Fruit fly (Drosophila melanogaster) whole organism, embryonic: ENCODE measurements around the gene CG9673.

Experiments used
- Atf-2 ChIP-seq: fragments of 200-800 bp; sonication (Bioruptor generic); optimal IDR thresholded peaks from 2 replicates; lab custom pipeline; 2016; ENCODE audit warnings: missing biosample characterization, missing genetic modification characterization
- CG11456 ChIP-seq: fragments of 200-800 bp; sonication (Bioruptor generic); IDR thresholded peaks from 3 replicates; pipeline ENCODE4 v1.3.6; 2022; ENCODE audit warnings: missing biosample characterization, missing genetic modification characterization
- CG11695 ChIP-seq: fragments of 200-800 bp; sonication (Bioruptor generic); IDR thresholded peaks from 3 replicates; pipeline ENCODE4 v1.3.6; 2022; ENCODE audit warnings: missing biosample characterization, missing genetic modification characterization
- CG14710 ChIP-seq: fragments of 200-800 bp; sonication (Bioruptor generic); optimal IDR thresholded peaks from 3 replicates; lab custom pipeline; 2019; ENCODE audit warnings: missing biosample characterization, mild to moderate bottlenecking, missing genetic modification characterization, moderate library complexity
- CG14965 ChIP-seq: fragments of 200-800 bp; sonication (Bioruptor generic); optimal IDR thresholded peaks from 2 replicates; lab custom pipeline; 2016; ENCODE audit warnings: missing biosample characterization, missing genetic modification characterization, borderline replicate concordance
- CG1602 ChIP-seq: fragments of 200-800 bp; sonication (Bioruptor generic); optimal IDR thresholded peaks from 3 replicates; lab custom pipeline; 2016; ENCODE audit warnings: missing biosample characterization, missing genetic modification characterization
- CG17912 ChIP-seq: fragments of 200-800 bp; sonication (Bioruptor generic); optimal IDR thresholded peaks from 2 replicates; lab custom pipeline; 2018; ENCODE audit warnings: missing biosample characterization, mild to moderate bottlenecking, missing genetic modification characterization
- CG2129 ChIP-seq: fragments of 200-800 bp; sonication (Bioruptor generic); IDR thresholded peaks from 2 replicates; pipeline ENCODE4 v1.3.6; 2022; ENCODE audit warnings: missing biosample characterization, missing genetic modification characterization; ENCODE audit not compliant: partially characterized antibody
- CG2199 ChIP-seq: fragments of 200-800 bp; sonication (Bioruptor generic); IDR thresholded peaks from 3 replicates; pipeline ENCODE4 v1.3.6; 2022; ENCODE audit warnings: missing biosample characterization, missing genetic modification characterization
- CG3065 ChIP-seq: fragments of 200-800 bp; sonication (Bioruptor generic); optimal IDR thresholded peaks from 2 replicates; lab custom pipeline; 2016; ENCODE audit warnings: missing biosample characterization, missing genetic modification characterization
- CG31365 ChIP-seq: fragments of 200-800 bp; sonication (Bioruptor generic); optimal IDR thresholded peaks from 2 replicates; lab custom pipeline; 2018; ENCODE audit warnings: missing biosample characterization, mild to moderate bottlenecking, missing genetic modification characterization
- CG3163 ChIP-seq: fragments of 200-800 bp; sonication (Bioruptor generic); optimal IDR thresholded peaks from 3 replicates; lab custom pipeline; 2016; ENCODE audit warnings: missing biosample characterization, missing genetic modification characterization
- CG43689 ChIP-seq: fragments of 200-800 bp; sonication (Bioruptor generic); IDR thresholded peaks from 2 replicates; pipeline ENCODE4 v1.3.6; 2022; ENCODE audit warnings: missing biosample characterization, missing genetic modification characterization
- CG4404 ChIP-seq: fragments of 200-800 bp; sonication (Bioruptor generic); IDR thresholded peaks from 2 replicates; pipeline ENCODE4 v1.3.6; 2022; ENCODE audit warnings: missing biosample characterization, missing genetic modification characterization
- CG6175 ChIP-seq: fragments of 200-800 bp; sonication (Bioruptor generic); IDR thresholded peaks from 3 replicates; pipeline ENCODE4 v1.3.6; 2022; ENCODE audit warnings: missing biosample characterization, missing genetic modification characterization
- CG7271 ChIP-seq: fragments of 200-800 bp; sonication (Bioruptor generic); optimal IDR thresholded peaks from 2 replicates; lab custom pipeline; 2018; ENCODE audit warnings: missing biosample characterization, mild to moderate bottlenecking, missing genetic modification characterization, moderate library complexity
- CG8290 ChIP-seq, 3 experiments: fragments of 200-800 bp; sonication (Bioruptor generic); optimal IDR thresholded peaks; 2 replicates each; lab custom pipeline; 2016 to 2019; ENCODE audit warnings: missing biosample characterization in 3 of 3, missing genetic modification characterization in 3 of 3, mild to moderate bottlenecking in 2 of 3, moderate library complexity in 1 of 3
- CG8388 ChIP-seq: fragments of 200-800 bp; sonication (Bioruptor generic); optimal IDR thresholded peaks from 2 replicates; lab custom pipeline; 2019; ENCODE audit warnings: missing biosample characterization, mild to moderate bottlenecking, missing genetic modification characterization, moderate library complexity
- CG8765 ChIP-seq: fragments of 200-800 bp; sonication (Bioruptor generic); IDR thresholded peaks from 2 replicates; pipeline ENCODE4 v1.3.6; 2022; ENCODE audit warnings: missing biosample characterization, missing genetic modification characterization
- CG8924 ChIP-seq: fragments of 200-800 bp; optimal IDR thresholded peaks from 3 replicates; lab custom pipeline; 2019; ENCODE audit warnings: missing biosample characterization, mild to moderate bottlenecking, missing genetic modification characterization, moderate library complexity
- CG9215 ChIP-seq: fragments of 200-800 bp; sonication (Bioruptor generic); IDR thresholded peaks from 2 replicates; pipeline ENCODE4 v1.3.6; 2022; ENCODE audit warnings: missing biosample characterization, missing genetic modification characterization
- CrebB ChIP-seq: fragments of 200-800 bp; sonication (Bioruptor generic); optimal IDR thresholded peaks from 3 replicates; lab custom pipeline; 2018; ENCODE audit warnings: missing biosample characterization, mild to moderate bottlenecking, missing genetic modification characterization
- Doc3 ChIP-seq: fragments of 200-800 bp; sonication (Bioruptor generic); IDR thresholded peaks from 3 replicates; pipeline ENCODE4 v1.3.6; 2022; ENCODE audit warnings: missing biosample characterization, missing genetic modification characterization; ENCODE audit not compliant: partially characterized antibody
- Elba2 ChIP-seq: fragments of 200-800 bp; sonication (Bioruptor generic); optimal IDR thresholded peaks from 3 replicates; lab custom pipeline; 2016; ENCODE audit warnings: missing biosample characterization, missing genetic modification characterization
- Hsf ChIP-seq: fragments of 200-800 bp; sonication (Bioruptor generic); optimal IDR thresholded peaks from 3 replicates; lab custom pipeline; 2016; ENCODE audit warnings: missing biosample characterization, missing genetic modification characterization
- Lim3 ChIP-seq: fragments of 200-800 bp; sonication (Bioruptor generic); IDR thresholded peaks from 2 replicates; pipeline ENCODE4 v1.3.6; 2022; ENCODE audit warnings: missing biosample characterization, missing genetic modification characterization
- Med ChIP-seq: fragments of 200-800 bp; sonication (Bioruptor generic); peaks from one replicate; lab custom pipeline; 2016; ENCODE audit warnings: missing biosample characterization, missing genetic modification characterization, mild to moderate bottlenecking, inconsistent platforms, moderate library complexity
- Rfx ChIP-seq: fragments of 200-800 bp; sonication (Bioruptor generic); IDR thresholded peaks from 2 replicates; pipeline ENCODE4 v1.3.6; 2022; ENCODE audit warnings: missing biosample characterization, missing genetic modification characterization
- Sin3A ChIP-seq: fragments of >200 bp; optimal IDR thresholded peaks from 2 replicates; lab custom pipeline; 2018
- Six4 ChIP-seq: fragments of 200-800 bp; sonication (Bioruptor generic); optimal IDR thresholded peaks from 2 replicates; lab custom pipeline; 2016; ENCODE audit warnings: missing biosample characterization, missing genetic modification characterization
- Ssrp ChIP-seq: fragments of 200-800 bp; sonication (Bioruptor generic); optimal IDR thresholded peaks from 2 replicates; lab custom pipeline; 2018; ENCODE audit warnings: missing biosample characterization, mild to moderate bottlenecking, missing genetic modification characterization, moderate library complexity
- abd-A ChIP-seq: fragments of 200-800 bp; sonication (Bioruptor generic); optimal IDR thresholded peaks from 3 replicates; lab custom pipeline; 2019; ENCODE audit warnings: missing biosample characterization, mild to moderate bottlenecking, missing genetic modification characterization, moderate library complexity
- al ChIP-seq: fragments of 200-800 bp; sonication (Bioruptor generic); IDR thresholded peaks from 2 replicates; pipeline ENCODE4 v1.3.6; 2022; ENCODE audit warnings: missing biosample characterization, missing genetic modification characterization
- bowl ChIP-seq: fragments of 200-800 bp; sonication (Bioruptor generic); IDR thresholded peaks from 2 replicates; pipeline ENCODE4 v1.3.6; 2022; ENCODE audit warnings: missing biosample characterization, missing genetic modification characterization
- croc ChIP-seq: fragments of 200-800 bp; sonication (Bioruptor generic); conservative IDR thresholded peaks from 3 replicates; pipeline ENCODE4 v1.3.6; 2022; ENCODE audit warnings: missing biosample characterization, missing genetic modification characterization
- crol ChIP-seq: fragments of 200-800 bp; sonication (Bioruptor generic); IDR thresholded peaks from 2 replicates; pipeline ENCODE4 v1.3.6; 2022; ENCODE audit warnings: missing biosample characterization, missing genetic modification characterization
- dati ChIP-seq: fragments of 200-800 bp; sonication (Bioruptor generic); IDR thresholded peaks from 2 replicates; pipeline ENCODE4 v1.3.6; 2022; ENCODE audit warnings: missing biosample characterization, missing genetic modification characterization
- ems ChIP-seq: fragments of 200-800 bp; sonication (Bioruptor generic); optimal IDR thresholded peaks from 3 replicates; lab custom pipeline; 2016; ENCODE audit warnings: missing biosample characterization, missing genetic modification characterization
- gfzf ChIP-seq: fragments of 200-800 bp; sonication (Bioruptor generic); optimal IDR thresholded peaks from 2 replicates; lab custom pipeline; 2016; ENCODE audit warnings: missing biosample characterization, mild to moderate bottlenecking, missing genetic modification characterization, moderate library complexity
- grau ChIP-seq: fragments of 200-800 bp; optimal IDR thresholded peaks from 3 replicates; lab custom pipeline; 2019; ENCODE audit warnings: missing biosample characterization, mild to moderate bottlenecking, missing genetic modification characterization, moderate library complexity
- knrl ChIP-seq: fragments of 200-800 bp; sonication (Bioruptor generic); IDR thresholded peaks from 3 replicates; pipeline ENCODE4 v1.3.6; 2022; ENCODE audit warnings: missing biosample characterization, missing genetic modification characterization; ENCODE audit not compliant: partially characterized antibody
- maf-S ChIP-seq: fragments of 200-800 bp; sonication (Bioruptor generic); optimal IDR thresholded peaks from 2 replicates; lab custom pipeline; 2016; ENCODE audit warnings: missing biosample characterization, missing genetic modification characterization
- nerfin-1 ChIP-seq: fragments of 200-800 bp; sonication (Bioruptor generic); optimal IDR thresholded peaks from 3 replicates; lab custom pipeline; 2019; ENCODE audit warnings: missing biosample characterization, mild to moderate bottlenecking, missing genetic modification characterization, moderate library complexity
- pfk ChIP-seq: fragments of 200-800 bp; sonication (Bioruptor generic); optimal IDR thresholded peaks from 2 replicates; lab custom pipeline; 2018; ENCODE audit warnings: missing biosample characterization, mild to moderate bottlenecking, missing genetic modification characterization, moderate library complexity
- sens ChIP-seq: fragments of 200-800 bp; sonication (Bioruptor generic); peaks from one replicate; lab custom pipeline; 2016; ENCODE audit warnings: missing biosample characterization, missing genetic modification characterization
- stc ChIP-seq: fragments of 200-800 bp; sonication (Bioruptor generic); IDR thresholded peaks from 2 replicates; pipeline ENCODE4 v1.3.6; 2022; ENCODE audit warnings: missing biosample characterization, missing genetic modification characterization
- tll ChIP-seq, 2 experiments: fragments of 200-800 bp in 1 of 2; fragments of >200 bp in 1 of 2; sonication (Bioruptor generic) in 1 of 2; optimal IDR thresholded peaks; 2 replicates each; lab custom pipeline; 2017 to 2019; ENCODE audit warnings: missing biosample characterization in 2 of 2, missing genetic modification characterization in 2 of 2, mild to moderate bottlenecking in 1 of 2, moderate library complexity in 1 of 2
- ttk ChIP-seq: fragments of 200-800 bp; sonication (Bioruptor generic); IDR thresholded peaks from 2 replicates; pipeline ENCODE4 v2.1.2; 2022; ENCODE audit warnings: missing biosample characterization, missing genetic modification characterization
- z ChIP-seq: fragments of 200-800 bp; sonication (Bioruptor generic); IDR thresholded peaks from 3 replicates; pipeline ENCODE4 v1.3.6; 2022; ENCODE audit warnings: missing biosample characterization, missing genetic modification characterization

CG9673 gene

DNA sequence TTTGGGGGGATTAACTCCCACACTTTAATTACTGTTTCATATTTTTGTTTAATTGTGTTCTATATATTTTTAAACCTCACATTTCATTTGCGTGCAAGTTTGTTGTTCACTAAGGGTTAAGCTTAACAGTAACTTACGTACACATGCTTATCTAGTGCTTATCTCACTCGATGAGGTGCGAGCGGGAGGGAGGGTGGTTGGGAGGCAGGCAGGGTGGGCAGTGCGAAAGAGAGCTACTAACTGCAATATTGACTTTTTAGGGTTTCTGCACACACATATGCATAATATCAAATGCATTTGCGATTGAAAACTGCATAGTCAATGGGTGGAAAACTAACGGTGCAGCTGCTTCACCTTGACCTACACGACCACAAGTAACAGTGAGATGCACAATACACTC, 9.2 kb downstream of the CG9673 start (continued):
- no peak for TF ChIP-seq abd-A (tag; lab: Kevin White, UChicago)
- no peak for TF ChIP-seq ttk (GFP tag; lab: Robert Waterston, UW)
- no peak for TF ChIP-seq Med

dm6 chrX:16693805-16694387, 9.8 kb downstream of the CG9673 start:
- TF ChIP-seq crol (GFP tag; lab: Robert Waterston, UW) (peak; percentile 80), Doc3 (GFP tag; lab: Robert Waterston, UW) (no peak), bowl (GFP tag; lab: Robert Waterston, UW) (no peak), CG9215 (GFP tag; lab: Robert Waterston, UW) (no peak), CG8388 (no peak), Atf-2 (GFP tag; lab: Kevin White, UChicago) (no peak), CG3163 (GFP tag; lab: Kevin White, UChicago) (no peak), CG8765 (GFP tag; lab: Robert Waterston, UW) (no peak), sens (GFP tag; lab: Kevin White, UChicago) (peak; percentile 43), CG2129 (GFP tag; lab: Robert Waterston, UW) (no peak), ems (GFP tag; lab: Kevin White, UChicago) (no peak), CG2199 (GFP tag; lab: Robert Waterston, UW) (peak; percentile 52; the same call in 1 of the 3 replicates), Hsf (GFP tag; lab: Kevin White, UChicago) (no peak), stc (GFP tag; lab: Robert Waterston, UW) (no peak), Rfx (GFP tag; lab: Robert Waterston, UW) (no peak), tll (GFP tag; optimal IDR thresholded peaks at IDR 0.05; lab: Kevin White, UChicago) (no peak), CG11456 (0 out of 3 replicates have a peak, but pooled peaks have one; percentile 56), CG7271 (tag; lab: Kevin White, UChicago) (no peak), Sin3A (lab: Kevin White, UChicago) (no peak), Ssrp (tag; lab: Kevin White, UChicago) (no peak), CG14965 (GFP tag; lab: Kevin White, UChicago) (no peak), CG8924 (tag; lab: Kevin White, UChicago) (no peak), CG1602 (GFP tag; lab: Kevin White, UChicago) (no peak), CG3065 (GFP tag; lab: Kevin White, UChicago) (peak; percentile 19), z (GFP tag; lab: Robert Waterston, UW) (no peak), CrebB (no peak), CG31365 (peak; percentile 2), CG6175 (GFP tag; lab: Robert Waterston, UW) (no peak), gfzf (no peak), pfk (GFP tag; lab: Kevin White, UChicago) (no peak), CG11695 (GFP tag; lab: Robert Waterston, UW) (no peak), Med (peak; percentile 56), nerfin-1 (tag; lab: Kevin White, UChicago) (no peak), croc (GFP tag; lab: Robert Waterston, UW) (no peak), grau (tag; lab: Kevin White, UChicago) (no peak), dati (GFP tag; lab: Robert Waterston, UW) (no peak), CG4404 (peak; percentile 10; the same call in 1 of the 2 replicates), CG14710 (tag; lab: Kevin White, UChicago) (no peak), Six4 (GFP tag; lab: Kevin White, UChicago) (no peak), CG8290 (GFP tag; optimal IDR thresholded peaks at IDR 0.05; lab: Kevin White, UChicago) (no peak), CG8290 (tag; optimal IDR thresholded peaks at IDR 0.05; lab: Kevin White, UChicago) (no peak), Lim3 (GFP tag; lab: Robert Waterston, UW) (no peak), CG17912 (GFP tag; lab: Kevin White, UChicago) (no peak), knrl (GFP tag; lab: Robert Waterston, UW) (no peak), al (GFP tag; lab: Robert Waterston, UW) (no peak), maf-S (GFP tag; lab: Kevin White, UChicago) (no peak), Elba2 (GFP tag; lab: Kevin White, UChicago) (no peak), CG43689 (GFP tag; lab: Robert Waterston, UW) (no peak)
